Fruit fly (Drosophila melanogaster) whole organism, adult: ENCODE measurements around the gene CG15040.

Experiments used
- CG11617 ChIP-seq: fragments of 200-800 bp; sonication (Bioruptor generic); optimal IDR thresholded peaks from 2 replicates; lab custom pipeline; 2017; ENCODE audit warnings: mild to moderate bottlenecking, missing biosample characterization, missing genetic modification reagents, missing genetic modification characterization
- CG12768 ChIP-seq: fragments of 200-800 bp; sonication (Bioruptor generic); optimal IDR thresholded peaks from 2 replicates; lab custom pipeline; 2017; ENCODE audit warnings: missing biosample characterization, missing genetic modification characterization, mild to moderate bottlenecking, moderate library complexity, missing genetic modification reagents
- CG14711 ChIP-seq: fragments of 200-800 bp; sonication (Bioruptor generic); optimal IDR thresholded peaks from 2 replicates; lab custom pipeline; 2018; ENCODE audit warnings: missing biosample characterization, mild to moderate bottlenecking, missing genetic modification characterization, moderate library complexity
- CG1620 ChIP-seq: fragments of 200-800 bp; sonication (Bioruptor generic); optimal IDR thresholded peaks from 2 replicates; lab custom pipeline; 2016; ENCODE audit warnings: missing biosample characterization, missing genetic modification characterization
- CG33017 ChIP-seq: fragments of 200-800 bp; sonication (Bioruptor generic); optimal IDR thresholded peaks from 2 replicates; lab custom pipeline; 2018; ENCODE audit warnings: missing biosample characterization, mild to moderate bottlenecking, missing genetic modification characterization, moderate library complexity
- CG5204 ChIP-seq: fragments of 200-800 bp; sonication (Bioruptor generic); optimal IDR thresholded peaks from 2 replicates; lab custom pipeline; 2016; ENCODE audit warnings: missing biosample characterization, missing genetic modification characterization
- CG7045 ChIP-seq: fragments of 200-800 bp; sonication (Bioruptor generic); optimal IDR thresholded peaks from 2 replicates; lab custom pipeline; 2017; ENCODE audit warnings: missing biosample characterization, mild to moderate bottlenecking, missing genetic modification characterization
- CG7101 ChIP-seq: fragments of 200-800 bp; sonication (Bioruptor generic); optimal IDR thresholded peaks from 2 replicates; lab custom pipeline; 2018; ENCODE audit warnings: missing biosample characterization, mild to moderate bottlenecking, missing genetic modification characterization, moderate library complexity
- Clk ChIP-seq: fragments of 200-800 bp; sonication (Bioruptor generic); optimal IDR thresholded peaks from 2 replicates; lab custom pipeline; 2017; ENCODE audit warnings: missing biosample characterization, missing genetic modification characterization
- Crg-1 ChIP-seq: fragments of 200-800 bp; sonication (Bioruptor generic); optimal IDR thresholded peaks from 2 replicates; lab custom pipeline; 2016; ENCODE audit warnings: missing biosample characterization, missing genetic modification characterization
- Hr96 ChIP-seq: fragments of 200-800 bp; sonication (Bioruptor generic); optimal IDR thresholded peaks from 2 replicates; lab custom pipeline; 2016; ENCODE audit warnings: missing biosample characterization, missing genetic modification characterization
- Mnt ChIP-seq: fragments of 200-800 bp; sonication (Bioruptor generic); optimal IDR thresholded peaks from 2 replicates; lab custom pipeline; 2016; ENCODE audit warnings: missing biosample characterization, mild to moderate bottlenecking, missing genetic modification characterization
- bab1 ChIP-seq: fragments of 200-800 bp; sonication (Bioruptor generic); optimal IDR thresholded peaks from 3 replicates; lab custom pipeline; 2019; ENCODE audit warnings: missing biosample characterization, mild to moderate bottlenecking, missing genetic modification characterization, moderate library complexity
- cic ChIP-seq: fragments of 200-800 bp; sonication (Bioruptor generic); optimal IDR thresholded peaks from 2 replicates; lab custom pipeline; 2017; ENCODE audit warnings: missing biosample characterization, mild to moderate bottlenecking, missing genetic modification characterization, moderate library complexity
- cnc ChIP-seq, 2 experiments: fragments of >200 bp; optimal IDR thresholded peaks; 2 replicates each; lab custom pipeline; 2017
- kay ChIP-seq: fragments of 200-800 bp; sonication (Bioruptor generic); peaks from one replicate; lab custom pipeline; 2016; ENCODE audit warnings: missing biosample characterization, missing genetic modification characterization, borderline replicate concordance
- ovo ChIP-seq: fragments of 200-800 bp; sonication (Bioruptor generic); optimal IDR thresholded peaks from 2 replicates; lab custom pipeline; 2016; ENCODE audit warnings: missing biosample characterization, missing genetic modification characterization
- pad ChIP-seq: fragments of 200-800 bp; sonication (Bioruptor generic); optimal IDR thresholded peaks from 3 replicates; lab custom pipeline; 2017; ENCODE audit warnings: missing biosample characterization, missing genetic modification characterization, mild to moderate bottlenecking, moderate library complexity, missing genetic modification reagents
- tj ChIP-seq: fragments of 200-800 bp; sonication (Bioruptor generic); optimal IDR thresholded peaks from 3 replicates; lab custom pipeline; 2017; ENCODE audit warnings: missing biosample characterization, mild to moderate bottlenecking, missing genetic modification characterization, moderate library complexity
- toe ChIP-seq: fragments of 200-800 bp; sonication (Bioruptor generic); optimal IDR thresholded peaks from 2 replicates; lab custom pipeline; 2016; ENCODE audit warnings: missing biosample characterization, missing genetic modification characterization

Gene CG15040

DNA sequence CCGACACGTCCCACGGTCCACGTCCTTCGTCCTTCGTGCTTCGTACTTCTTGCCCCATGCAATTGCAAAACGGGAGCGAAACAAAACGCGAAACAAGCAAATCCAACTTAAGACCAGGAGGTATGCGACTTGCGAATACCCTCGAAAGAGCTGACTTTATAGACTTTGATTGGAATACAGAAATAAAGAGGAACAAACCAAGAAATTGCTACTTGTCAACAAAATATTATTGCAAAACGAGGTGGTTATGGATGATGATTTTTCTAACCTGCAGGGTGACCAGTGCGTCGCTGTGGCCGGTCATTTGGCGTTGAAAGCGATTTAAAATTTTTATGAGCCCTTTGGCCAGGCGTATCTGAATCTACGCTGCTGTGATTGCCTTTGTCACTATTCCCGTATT, 4.0 kb downstream of the CG15040 start:
- TF ChIP-seq CG5204 (GFP tag; lab: Kevin White, UChicago) = no peak
- no peak for TF ChIP-seq Hr96 (GFP tag; lab: Kevin White, UChicago)
- TF ChIP-seq Clk (GFP tag; lab: Kevin White, UChicago) = no peak
- TF ChIP-seq Mnt (GFP tag; lab: Kevin White, UChicago) = no peak
- TF ChIP-seq cnc (optimal IDR thresholded peaks at IDR 0.05; lab: Kevin White, UChicago) = no peak
- TF ChIP-seq CG7101 = no peak

DNA sequence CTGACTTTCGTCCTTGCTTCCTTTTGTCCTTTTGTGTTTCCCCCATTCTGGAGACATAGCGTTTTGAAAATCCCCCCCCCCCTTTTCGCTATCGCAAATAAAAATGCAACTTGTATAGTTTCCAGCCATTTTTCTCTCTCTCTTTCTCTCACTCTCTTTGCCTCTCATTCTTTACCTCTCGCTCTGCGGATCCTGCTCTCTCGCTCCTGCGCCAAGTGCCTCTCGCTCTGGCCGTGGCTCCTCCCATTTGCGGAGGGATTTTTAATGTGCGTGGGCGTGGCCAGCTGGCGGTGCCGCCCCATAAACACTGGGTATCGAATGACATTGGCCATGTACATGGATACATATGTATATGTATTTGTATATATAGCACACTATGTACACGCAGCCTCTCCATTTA, 30.1 kb downstream of the CG15040 start:
- TF ChIP-seq CG14711 (tag; lab: Kevin White, UChicago) (no peak), toe (GFP tag; lab: Kevin White, UChicago) (no peak), CG5204 (GFP tag; lab: Kevin White, UChicago) (no peak), CG11617 (GFP tag; lab: Kevin White, UChicago) (no peak), Crg-1 (GFP tag; lab: Kevin White, UChicago) (no peak), CG7101 (no peak), tj (GFP tag; lab: Kevin White, UChicago) (no peak), Hr96 (GFP tag; lab: Kevin White, UChicago) (no peak), cnc (optimal IDR thresholded peaks at IDR 0.05; lab: Kevin White, UChicago) (no peak), Clk (GFP tag; lab: Kevin White, UChicago) (no peak), CG12768 (no peak), pad (GFP tag; lab: Kevin White, UChicago) (no peak), CG1620 (no peak)

DNA sequence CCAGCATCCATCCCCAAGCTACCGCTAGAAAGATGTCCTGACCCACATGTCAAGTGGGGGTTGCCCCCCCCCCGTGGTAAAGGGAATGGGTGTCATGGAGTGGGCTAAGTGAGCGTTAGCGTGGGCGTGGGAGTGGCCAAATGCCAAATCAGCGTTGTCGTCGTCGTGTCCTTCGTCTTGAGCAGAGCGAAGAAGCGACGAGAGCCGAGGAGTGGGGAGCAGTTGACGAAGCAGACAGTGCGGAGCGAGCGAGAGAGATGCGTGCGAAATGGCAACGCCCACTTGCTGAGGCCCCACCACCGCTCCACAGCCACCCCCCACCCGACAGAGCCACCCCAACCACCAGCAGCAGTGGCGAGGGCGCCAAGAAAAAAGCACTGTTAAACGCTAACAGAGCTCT, 42.2 kb downstream of the CG15040 start:
- TF ChIP-seq cnc (optimal IDR thresholded peaks at IDR 0.05; lab: Kevin White, UChicago) (no peak), CG5204 (GFP tag; lab: Kevin White, UChicago) (no peak), CG11617 (GFP tag; lab: Kevin White, UChicago) (no peak), CG7101 (no peak), cic (GFP tag; lab: Kevin White, UChicago) (no peak), Mnt (GFP tag; lab: Kevin White, UChicago) (no peak), Hr96 (GFP tag; lab: Kevin White, UChicago) (no peak), Crg-1 (GFP tag; lab: Kevin White, UChicago) (no peak), ovo (GFP tag; lab: Kevin White, UChicago) (no peak), kay (GFP tag; lab: Kevin White, UChicago) (no peak), bab1 (GFP tag; lab: Kevin White, UChicago) (no peak)

DNA sequence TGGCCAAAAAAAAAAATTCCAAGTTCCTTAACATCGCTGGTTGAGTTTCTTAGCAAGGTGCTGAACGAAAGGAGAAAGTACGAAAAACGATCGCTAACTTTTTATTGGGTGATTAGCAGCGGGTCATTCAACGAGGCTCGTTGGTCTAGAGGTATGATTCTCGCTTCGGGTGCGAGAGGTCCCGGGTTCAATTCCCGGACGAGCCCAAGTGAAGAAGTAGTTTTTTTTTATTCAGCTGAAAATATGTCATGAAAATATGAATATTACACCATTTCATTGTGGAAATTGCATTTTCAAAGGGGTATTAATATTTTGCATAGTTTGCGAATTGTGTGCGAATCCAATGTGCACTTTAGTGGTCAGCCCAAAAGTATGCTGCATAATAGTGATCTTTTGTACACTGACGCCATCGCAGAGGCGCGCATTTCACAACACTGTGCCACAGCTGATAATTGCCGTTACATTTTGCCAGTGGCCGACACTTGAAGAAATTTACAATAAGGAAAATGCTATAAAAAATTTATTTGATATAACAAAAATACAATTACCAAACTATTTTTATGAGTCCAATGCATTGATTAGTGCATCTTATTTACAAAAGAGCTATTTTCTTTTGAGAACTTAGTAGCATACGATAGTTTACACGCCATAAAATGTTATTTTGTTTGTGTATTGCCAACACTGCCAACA, 51.6 kb downstream of the CG15040 start:
- TF ChIP-seq Mnt (GFP tag; lab: Kevin White, UChicago) (no peak), tj (GFP tag; lab: Kevin White, UChicago) (peak; percentile 64), Hr96 (GFP tag; lab: Kevin White, UChicago) (peak; percentile 3), Crg-1 (GFP tag; lab: Kevin White, UChicago) (no peak), CG7101 (no peak), CG7045 (GFP tag; lab: Kevin White, UChicago) (no peak), CG5204 (GFP tag; lab: Kevin White, UChicago) (no peak), cnc (optimal IDR thresholded peaks at IDR 0.05; lab: Kevin White, UChicago) (no peak), ovo (GFP tag; lab: Kevin White, UChicago) (peak; percentile 55), Clk (GFP tag; lab: Kevin White, UChicago) (no peak), cic (GFP tag; lab: Kevin White, UChicago) (no peak), pad (GFP tag; lab: Kevin White, UChicago) (peak; percentile 74), toe (GFP tag; lab: Kevin White, UChicago) (no peak), bab1 (GFP tag; lab: Kevin White, UChicago) (peak; percentile 34), kay (GFP tag; lab: Kevin White, UChicago) (no peak), CG12768 (no peak), CG14711 (tag; lab: Kevin White, UChicago) (no peak), CG33017 (tag; lab: Kevin White, UChicago) (no peak)

DNA sequence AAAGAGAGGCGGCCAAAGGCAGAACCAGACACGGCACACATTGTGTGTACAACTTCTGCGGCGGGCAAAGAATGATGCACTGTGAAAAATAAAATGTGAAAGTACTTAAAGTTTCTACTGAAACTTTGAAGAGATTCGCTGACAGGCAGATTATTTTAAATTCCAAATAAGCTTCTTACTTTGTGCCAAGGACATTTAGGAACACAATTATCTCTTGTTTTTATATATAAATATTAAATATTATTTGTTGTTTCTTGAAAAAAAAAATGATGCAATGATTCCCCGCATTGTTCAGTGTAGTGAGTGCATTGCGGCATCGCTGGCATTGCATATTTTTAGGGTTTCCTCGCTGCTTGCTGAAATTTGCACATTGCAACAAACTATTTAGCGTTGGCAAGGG, 52.4 kb downstream of the CG15040 start:
- TF ChIP-seq Crg-1 (GFP tag; lab: Kevin White, UChicago) (no peak), CG5204 (GFP tag; lab: Kevin White, UChicago) (no peak), cic (GFP tag; lab: Kevin White, UChicago) (no peak), tj (GFP tag; lab: Kevin White, UChicago) (no peak), Mnt (GFP tag; lab: Kevin White, UChicago) (no peak), Hr96 (GFP tag; lab: Kevin White, UChicago) (no peak), pad (GFP tag; lab: Kevin White, UChicago) (no peak), Clk (GFP tag; lab: Kevin White, UChicago) (no peak), CG7101 (no peak), CG1620 (no peak), CG11617 (GFP tag; lab: Kevin White, UChicago) (no peak)

DNA sequence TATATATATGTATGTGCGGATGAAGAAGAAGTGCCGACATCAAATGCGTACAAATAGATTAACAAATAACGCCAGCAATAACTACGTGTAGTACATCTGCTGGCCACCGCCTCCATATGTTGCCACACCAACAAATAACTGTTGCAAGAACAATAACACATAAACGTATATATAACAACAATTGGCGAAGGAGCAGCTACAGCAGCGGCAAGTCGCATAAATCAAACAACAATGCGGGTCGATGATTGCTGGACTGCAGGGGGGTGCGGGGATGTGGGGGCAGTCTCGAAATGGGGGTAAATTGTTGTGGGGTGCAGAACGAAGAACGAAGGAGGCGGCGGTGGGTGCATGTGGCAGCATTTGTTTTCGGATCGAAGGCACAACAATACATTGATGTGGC, 56.8 kb downstream of the CG15040 start:
- no peak for TF ChIP-seq cnc (optimal IDR thresholded peaks at IDR 0.05; lab: Kevin White, UChicago)
- no peak for TF ChIP-seq Clk (GFP tag; lab: Kevin White, UChicago)
- TF ChIP-seq Mnt (GFP tag; lab: Kevin White, UChicago) = no peak
- no peak for TF ChIP-seq CG12768
- no peak for TF ChIP-seq tj (GFP tag; lab: Kevin White, UChicago)
- no peak for TF ChIP-seq ovo (GFP tag; lab: Kevin White, UChicago)
- TF ChIP-seq CG14711 (tag; lab: Kevin White, UChicago) = no peak
- no peak for TF ChIP-seq CG11617 (GFP tag; lab: Kevin White, UChicago)
